Worm (Caenorhabditis elegans): ENCODE data around the gene melo-1.
"Not testable (repeated sequence)": the region's sequence is repeated elsewhere in the genome, so short reads cannot be mapped to it uniquely, and the experiment has no call there.

DNA sequence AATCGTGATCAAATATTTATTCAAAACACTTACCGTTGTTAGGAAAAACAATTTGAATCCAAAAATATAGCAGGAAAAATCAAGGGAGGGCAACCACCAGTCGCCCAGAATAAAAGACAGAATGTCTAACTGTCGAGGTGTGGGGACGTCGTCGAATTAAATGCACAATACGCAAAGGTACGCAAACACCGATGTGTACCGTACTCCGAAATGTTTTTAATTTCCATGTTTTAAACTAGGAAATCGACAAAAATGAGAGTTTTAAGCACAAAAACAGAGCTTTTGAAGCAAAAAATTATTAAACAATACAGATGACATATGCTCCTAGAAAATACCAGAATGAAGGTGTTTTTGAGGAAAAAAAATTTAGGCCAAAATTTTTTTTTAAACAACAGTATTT, 12.4 kb upstream of the melo-1 start, which contains the start of gene Y57G11C.51:
- not testable (repeated sequence) for TF ChIP-seq lin-39 (tag; optimal IDR thresholded peaks at IDR 0.05); snpc-4 (tag; optimal IDR thresholded peaks at IDR 0.05); aly-2 (tag; optimal IDR thresholded peaks at IDR 0.05); ceh-82 (tag; optimal IDR thresholded peaks at IDR 0.05); lin-11 (tag; optimal IDR thresholded peaks at IDR 0.05); ZK546.5 (tag; optimal IDR thresholded peaks at IDR 0.05); ama-1 (optimal IDR thresholded peaks at IDR 0.05); mbf-1 (tag; optimal IDR thresholded peaks at IDR 0.05); nhr-25 (tag; optimal IDR thresholded peaks at IDR 0.05); nhr-12 (tag; optimal IDR thresholded peaks at IDR 0.05); elt-3 (tag; optimal IDR thresholded peaks at IDR 0.05); zag-1 (tag; optimal IDR thresholded peaks at IDR 0.05); unc-62 (GFP tag; optimal IDR thresholded peaks at IDR 0.05)

Data from whole organism, L2 larva.